Worm (Caenorhabditis elegans) whole organism, L2 larva: Measurements from ENCODE around the gene cka-1.

Experiments
- C34F6.9 ChIP-seq: fragments of 150-350 bp; optimal IDR thresholded peaks from 2 replicates; lab custom pipeline; 2014; ENCODE audit warnings: missing biosample characterization, missing genetic modification characterization
- F13H6.1 ChIP-seq: sonication (generic microtip); optimal IDR thresholded peaks from 2 replicates; lab custom pipeline; 2016; ENCODE audit warnings: missing genetic modification characterization, missing compliant biosample characterization
- aly-2 ChIP-seq: fragments of 150-350 bp; optimal IDR thresholded peaks from 2 replicates; lab custom pipeline; 2014; ENCODE audit warnings: missing biosample characterization, missing genetic modification characterization
- ama-1 ChIP-seq: fragments of 150-350 bp; optimal IDR thresholded peaks from 2 replicates; lab custom pipeline; 2018; ENCODE audit warnings: inconsistent platforms
- blmp-1 ChIP-seq: sonication (generic microtip); optimal IDR thresholded peaks from 2 replicates; lab custom pipeline; 2017; ENCODE audit warnings: missing genetic modification characterization, mild to moderate bottlenecking, missing compliant biosample characterization, antibody characterized with exemption, moderate library complexity; ENCODE audit not compliant: insufficient read depth
- ceh-16 ChIP-seq: fragments of 150-350 bp; optimal IDR thresholded peaks from 2 replicates; lab custom pipeline; 2014; ENCODE audit warnings: missing biosample characterization, missing genetic modification characterization
- ceh-82 ChIP-seq: fragments of 150-350 bp; optimal IDR thresholded peaks from 2 replicates; lab custom pipeline; 2014; ENCODE audit warnings: missing biosample characterization, missing genetic modification characterization
- crh-2 ChIP-seq: sonication (generic microtip); optimal IDR thresholded peaks from 2 replicates; lab custom pipeline; 2017; ENCODE audit warnings: missing biosample characterization, missing genetic modification characterization
- dmd-4 ChIP-seq: sonication (generic microtip); optimal IDR thresholded peaks from 2 replicates; lab custom pipeline; 2017; ENCODE audit warnings: missing biosample characterization, missing genetic modification characterization
- egl-27 ChIP-seq: sonication (generic microtip); optimal IDR thresholded peaks from 3 replicates; lab custom pipeline; 2017; ENCODE audit warnings: missing biosample characterization, missing genetic modification reagents, missing genetic modification characterization
- elt-1 ChIP-seq: fragments of 150-350 bp; optimal IDR thresholded peaks from 2 replicates; lab custom pipeline; 2014; ENCODE audit warnings: missing biosample characterization, missing genetic modification characterization
- elt-3 ChIP-seq: sonication (generic microtip); optimal IDR thresholded peaks from 2 replicates; lab custom pipeline; 2017; ENCODE audit warnings: missing biosample characterization, missing genetic modification characterization
- gmeb-1 ChIP-seq: fragments of 150-350 bp; optimal IDR thresholded peaks from 2 replicates; lab custom pipeline; 2014; ENCODE audit warnings: missing biosample characterization, missing genetic modification characterization
- lin-11 ChIP-seq: fragments of 150-350 bp; sonication (generic microtip); optimal IDR thresholded peaks from 2 replicates; lab custom pipeline; 2014; ENCODE audit warnings: missing biosample characterization, missing genetic modification characterization, inconsistent platforms, mixed read lengths
- lin-39 ChIP-seq: fragments of 150-350 bp; optimal IDR thresholded peaks from 2 replicates; lab custom pipeline; 2014; ENCODE audit warnings: missing biosample characterization, missing genetic modification reagents, missing genetic modification characterization
- lsy-2 ChIP-seq, 2 experiments: fragments of 150-350 bp in 1 of 2; sonication (generic microtip) in 1 of 2; optimal IDR thresholded peaks; 2 replicates each; lab custom pipeline; 2014 to 2017; ENCODE audit warnings: missing biosample characterization in 2 of 2, missing genetic modification characterization in 2 of 2
- mab-5 ChIP-seq: fragments of 150-350 bp; optimal IDR thresholded peaks from 2 replicates; lab custom pipeline; 2014; ENCODE audit warnings: missing biosample characterization, missing genetic modification characterization
- mbf-1 ChIP-seq: sonication (generic microtip); optimal IDR thresholded peaks from 2 replicates; lab custom pipeline; 2017; ENCODE audit warnings: missing biosample characterization, missing genetic modification characterization
- mdl-1 ChIP-seq, 2 experiments: fragments of 150-350 bp in 1 of 2; sonication (generic microtip) in 1 of 2; optimal IDR thresholded peaks; 2 replicates each; lab custom pipeline; 2017; ENCODE audit warnings: missing biosample characterization in 2 of 2, missing genetic modification characterization in 2 of 2
- nhr-10 ChIP-seq: sonication (generic microtip); optimal IDR thresholded peaks from 2 replicates; lab custom pipeline; 2017; ENCODE audit warnings: missing biosample characterization, missing genetic modification characterization
- nhr-11 ChIP-seq: fragments of 150-350 bp; optimal IDR thresholded peaks from 2 replicates; lab custom pipeline; 2014; ENCODE audit warnings: missing biosample characterization, missing genetic modification characterization
- nhr-12 ChIP-seq: fragments of 150-350 bp; optimal IDR thresholded peaks from 2 replicates; lab custom pipeline; 2014; ENCODE audit warnings: missing biosample characterization, missing genetic modification characterization
- nhr-129 ChIP-seq: fragments of 150-350 bp; optimal IDR thresholded peaks from 2 replicates; lab custom pipeline; 2014; ENCODE audit warnings: missing biosample characterization, missing genetic modification characterization
- nhr-21 ChIP-seq: fragments of 150-350 bp; optimal IDR thresholded peaks from 2 replicates; lab custom pipeline; 2014; ENCODE audit warnings: missing biosample characterization, missing genetic modification characterization
- nhr-23 ChIP-seq: fragments of 150-350 bp; optimal IDR thresholded peaks from 2 replicates; lab custom pipeline; 2014; ENCODE audit warnings: missing biosample characterization, missing genetic modification reagents, missing genetic modification characterization
- nhr-237 ChIP-seq: fragments of 150-350 bp; optimal IDR thresholded peaks from 2 replicates; lab custom pipeline; 2014; ENCODE audit warnings: missing biosample characterization, missing genetic modification characterization
- nhr-6 ChIP-seq: fragments of 150-350 bp; optimal IDR thresholded peaks from 2 replicates; lab custom pipeline; 2014; ENCODE audit warnings: missing biosample characterization, missing genetic modification characterization
- nhr-77 ChIP-seq: fragments of 150-350 bp; optimal IDR thresholded peaks from 2 replicates; lab custom pipeline; 2014; ENCODE audit warnings: missing biosample characterization, missing genetic modification characterization
- sem-4 ChIP-seq: fragments of 150-350 bp; optimal IDR thresholded peaks from 2 replicates; lab custom pipeline; 2014; ENCODE audit warnings: missing biosample characterization, missing genetic modification reagents, missing genetic modification characterization
- skn-1 ChIP-seq: sonication (generic microtip); optimal IDR thresholded peaks from 2 replicates; lab custom pipeline; 2017; ENCODE audit warnings: missing biosample characterization, missing genetic modification characterization
- sma-3 ChIP-seq: sonication (generic microtip); optimal IDR thresholded peaks from 2 replicates; lab custom pipeline; 2016; ENCODE audit warnings: missing genetic modification reagents, missing genetic modification characterization, missing compliant biosample characterization
- sma-9 ChIP-seq, 2 experiments: fragments of 150-350 bp in 1 of 2; sonication (generic microtip) in 1 of 2; optimal IDR thresholded peaks; 2 replicates each; lab custom pipeline; 2014 to 2016; ENCODE audit warnings: missing genetic modification characterization in 2 of 2, mild to moderate bottlenecking in 1 of 2, missing biosample characterization in 1 of 2, missing compliant biosample characterization in 1 of 2, missing genetic modification reagents in 1 of 2, moderate library complexity in 1 of 2
- unc-55 ChIP-seq: fragments of 150-350 bp; sonication (generic microtip); optimal IDR thresholded peaks from 3 replicates; lab custom pipeline; 2014; ENCODE audit warnings: missing biosample characterization, missing genetic modification reagents, missing genetic modification characterization
- unc-62 ChIP-seq: fragments of 150-350 bp; optimal IDR thresholded peaks from 2 replicates; lab custom pipeline; 2014; ENCODE audit warnings: missing biosample characterization, missing genetic modification reagents, missing genetic modification characterization
- zag-1 ChIP-seq: fragments of 150-350 bp; optimal IDR thresholded peaks from 2 replicates; lab custom pipeline; 2014; ENCODE audit warnings: missing biosample characterization, missing genetic modification characterization
- ztf-1 ChIP-seq: fragments of 200-800 bp; sonication (Bioruptor generic); conservative IDR thresholded peaks from 2 replicates; pipeline ENCODE4 v1.3.6; 2022; ENCODE audit warnings: missing genetic modification characterization, missing compliant biosample characterization
- ztf-4 ChIP-seq: fragments of 150-350 bp; optimal IDR thresholded peaks from 2 replicates; lab custom pipeline; 2014; ENCODE audit warnings: missing biosample characterization, missing genetic modification characterization

Gene cka-1

ce11 chrIV:9699062-9699461 is 38.4 kb downstream of the cka-1 start:
- no peak for TF ChIP-seq crh-2 (tag; lab: Kevin White, UChicago)
- TF ChIP-seq, all 48 proteins: peak for 0

ce11 chrIV:9697869-9698268 is 39.6 kb downstream of the cka-1 start:
- TF ChIP-seq nhr-10 (tag; lab: Kevin White, UChicago) = no peak
- TF ChIP-seq blmp-1 (tag; lab: Kevin White, UChicago) = no peak
- TF ChIP-seq F13H6.1 (tag; lab: Kevin White, UChicago) = no peak
- TF ChIP-seq sem-4 (tag; lab: Kevin White, UChicago) = no peak
- TF ChIP-seq nhr-21 (tag; lab: Kevin White, UChicago) = no peak
- TF ChIP-seq nhr-23 = no peak
- no peak for TF ChIP-seq nhr-77 (tag; lab: Kevin White, UChicago)
- no peak for TF ChIP-seq lin-39 (tag; lab: Kevin White, UChicago)
- no peak for TF ChIP-seq dmd-4 (tag; lab: Kevin White, UChicago)
- TF ChIP-seq nhr-6 (tag; lab: Kevin White, UChicago) = no peak
- no peak for TF ChIP-seq mbf-1 (tag; lab: Kevin White, UChicago)
- no peak for TF ChIP-seq lsy-2 (tag; optimal IDR thresholded peaks at IDR 0.05; lab: Kevin White, UChicago)
- no peak for TF ChIP-seq gmeb-1 (tag; lab: Kevin White, UChicago)
- TF ChIP-seq sma-9 (GFP tag; optimal IDR thresholded peaks at IDR 0.05; lab: Kevin White, UChicago) = no peak
- TF ChIP-seq sma-9 (tag; optimal IDR thresholded peaks at IDR 0.05; lab: Kevin White, UChicago) = no peak
- no peak for TF ChIP-seq mdl-1 (tag; optimal IDR thresholded peaks at IDR 0.05; lab: Kevin White, UChicago)
- no peak for TF ChIP-seq unc-55 (GFP tag; lab: Kevin White, UChicago)
- no peak for TF ChIP-seq ceh-82 (tag; lab: Kevin White, UChicago)

ce11 chrIV:9696513-9696912 is 40.9 kb downstream of the cka-1 start:
- TF ChIP-seq nhr-11 (tag; lab: Kevin White, UChicago) = no peak
- TF ChIP-seq mab-5 (tag; lab: Kevin White, UChicago) = no peak
- TF ChIP-seq F13H6.1 (tag; lab: Kevin White, UChicago) = no peak
- no peak for TF ChIP-seq nhr-129
- TF ChIP-seq egl-27 (tag; lab: Kevin White, UChicago) = no peak
- no peak for TF ChIP-seq ceh-82 (tag; lab: Kevin White, UChicago)
- TF ChIP-seq elt-3 (tag; lab: Kevin White, UChicago) = no peak
- TF ChIP-seq ztf-1 (GFP tag; lab: Robert Waterston, UW) = no peak
- TF ChIP-seq nhr-21 (tag; lab: Kevin White, UChicago) = no peak
- no peak for TF ChIP-seq sma-9 (GFP tag; optimal IDR thresholded peaks at IDR 0.05; lab: Kevin White, UChicago)
- no peak for TF ChIP-seq sma-9 (tag; optimal IDR thresholded peaks at IDR 0.05; lab: Kevin White, UChicago)
- TF ChIP-seq sem-4 (tag; lab: Kevin White, UChicago) = no peak
- TF ChIP-seq nhr-6 (tag; lab: Kevin White, UChicago) = no peak
- no peak for TF ChIP-seq unc-62 (GFP tag; lab: Kevin White, UChicago)
- TF ChIP-seq lin-11 (tag; lab: Kevin White, UChicago) = no peak
- TF ChIP-seq lin-39 (tag; lab: Kevin White, UChicago) = no peak
- TF ChIP-seq nhr-12 (tag; lab: Kevin White, UChicago) = no peak
- TF ChIP-seq unc-55 (GFP tag; lab: Kevin White, UChicago) = no peak
- no peak for TF ChIP-seq mbf-1 (tag; lab: Kevin White, UChicago)
- TF ChIP-seq dmd-4 (tag; lab: Kevin White, UChicago) = no peak
- no peak for TF ChIP-seq skn-1 (tag; lab: Kevin White, UChicago)

ce11 chrIV:9692874-9693273 is 44.5 kb downstream of the cka-1 start, which contains the start of gene twk-9:
TSS of gene twk-9 (plus strand) at chrIV:9693174.
- TF ChIP-seq dmd-4 (tag; lab: Kevin White, UChicago) (no peak), aly-2 (no peak), nhr-6 (tag; lab: Kevin White, UChicago) (no peak), ceh-82 (tag; lab: Kevin White, UChicago) (no peak), nhr-129 (no peak)

- TF ChIP-seq egl-27 (tag; lab: Kevin White, UChicago) = no peak
- no peak for TF ChIP-seq gmeb-1 (tag; lab: Kevin White, UChicago)
- no peak for TF ChIP-seq lin-11 (tag; lab: Kevin White, UChicago)
- TF ChIP-seq ztf-4 (tag; lab: Kevin White, UChicago) = no peak
- TF ChIP-seq C34F6.9 (tag; lab: Kevin White, UChicago) = no peak
- no peak for TF ChIP-seq nhr-77 (tag; lab: Kevin White, UChicago)
- no peak for TF ChIP-seq nhr-237 (tag; lab: Kevin White, UChicago)
- TF ChIP-seq ceh-16 = no peak
- TF ChIP-seq ama-1 (lab: Kevin White, UChicago) = no peak
- no peak for TF ChIP-seq nhr-11 (tag; lab: Kevin White, UChicago)
- TF ChIP-seq elt-1 (tag; lab: Kevin White, UChicago) = no peak
- TF ChIP-seq zag-1 (tag; lab: Kevin White, UChicago) = no peak
- TF ChIP-seq skn-1 (tag; lab: Kevin White, UChicago) = no peak
- no peak for TF ChIP-seq unc-55 (GFP tag; lab: Kevin White, UChicago)
- no peak for TF ChIP-seq sma-3 (GFP tag; lab: Kevin White, UChicago)
- TF ChIP-seq unc-62 (GFP tag; lab: Kevin White, UChicago) = no peak
Observed at ce11 chrIV:9690644-9691043, 46.8 kb downstream of the cka-1 start, which contains the start of gene sdz-36. TSS of gene sdz-36 (plus strand) at chrIV:9690944.
